Worm (Caenorhabditis elegans) whole organism, L4 larva: ENCODE measurements around the gene R01B10.2.

Experiments used
- hlh-11 ChIP-seq: fragments of 200-800 bp; sonication (Bioruptor generic); optimal IDR thresholded peaks from 2 replicates; lab custom pipeline; 2018; ENCODE audit warnings: mild to moderate bottlenecking, missing genetic modification characterization, missing compliant biosample characterization
- madf-9 ChIP-seq: fragments of 200-800 bp; sonication (Bioruptor generic); conservative IDR thresholded peaks from 2 replicates; pipeline ENCODE4 v1.3.6; 2022; ENCODE audit warnings: missing genetic modification reagents, missing genetic modification characterization, missing compliant biosample characterization
- mep-1 ChIP-seq: fragments of 150-350 bp; sonication (generic microtip); optimal IDR thresholded peaks from 3 replicates; lab custom pipeline; 2014; ENCODE audit warnings: missing biosample characterization, missing genetic modification characterization

The R01B10.2 gene

ce11 chrV:5991490-5992069, 49.7 kb downstream of the R01B10.2 start (continued):
- no peak for TF ChIP-seq madf-9 (GFP tag; lab: Robert Waterston, UW)
- peak; percentile 43 for TF ChIP-seq hlh-11 (tag; lab: Kevin White, UChicago)
- TF ChIP-seq mep-1 = peak; percentile 67
